Fruit fly (Drosophila melanogaster): ENCODE measurements around the gene CG14443.

Gene CG14443

dm6 chrX:6592093-6592492 lies 41.7 kb upstream of the CG14443 start (continued):
- TF ChIP-seq Hr3 (GFP tag; optimal IDR thresholded peaks at IDR 0.05) (no peak), CG8944 (GFP tag; optimal IDR thresholded peaks at IDR 0.05) (no peak), CG12219 (GFP tag; optimal IDR thresholded peaks at IDR 0.05) (no peak), danr (GFP tag; IDR thresholded peaks at IDR 0.05) (no peak), CG15601 (tag; optimal IDR thresholded peaks at IDR 0.05) (no peak), bigmax (GFP tag; optimal IDR thresholded peaks at IDR 0.05) (no peak), slp2 (GFP tag; optimal IDR thresholded peaks at IDR 0.05) (no peak), CG12071 (GFP tag; optimal IDR thresholded peaks at IDR 0.05) (peak; percentile 37), Ptx1 (GFP tag; IDR thresholded peaks at IDR 0.05) (no peak), CG4730 (GFP tag; IDR thresholded peaks at IDR 0.05) (no peak), Xbp1 (GFP tag; optimal IDR thresholded peaks at IDR 0.05) (no peak), CG14860 (GFP tag; IDR thresholded peaks at IDR 0.05; ENCODE audit: partially characterized antibody) (no peak), zfh1 (GFP tag; IDR thresholded peaks at IDR 0.05) (no peak), CG5953 (GFP tag; IDR thresholded peaks at IDR 0.05) (no peak), CG9609 (GFP tag; optimal IDR thresholded peaks at IDR 0.05) (no peak), CG11696 (GFP tag; IDR thresholded peaks at IDR 0.05) (no peak), zen (tag; optimal IDR thresholded peaks at IDR 0.05) (no peak), CG9817 (tag; optimal IDR thresholded peaks at IDR 0.05) (no peak), run (tag; optimal IDR thresholded peaks at IDR 0.05) (no peak), Dad (GFP tag; optimal IDR thresholded peaks at IDR 0.05) (no peak), CG12942 (GFP tag; optimal IDR thresholded peaks at IDR 0.05) (no peak), CG7786 (GFP tag; optimal IDR thresholded peaks at IDR 0.05) (no peak), CG34376 (GFP tag; optimal IDR thresholded peaks at IDR 0.05) (peak; percentile 2), CG8765 (GFP tag; IDR thresholded peaks at IDR 0.05) (no peak), Ravus (GFP tag; IDR thresholded peaks at IDR 0.05) (no peak), CG8281 (tag; optimal IDR thresholded peaks at IDR 0.05) (no peak), CG11085 (GFP tag; IDR thresholded peaks at IDR 0.05) (no peak), luna (GFP tag; optimal IDR thresholded peaks at IDR 0.05) (no peak), Rx (GFP tag; IDR thresholded peaks at IDR 0.05) (no peak), mirr (GFP tag; optimal IDR thresholded peaks at IDR 0.05) (peak; percentile 19), CG13123 (GFP tag; optimal IDR thresholded peaks at IDR 0.05) (no peak), mam (GFP tag; optimal IDR thresholded peaks at IDR 0.05) (no peak), Atf3 (GFP tag; optimal IDR thresholded peaks at IDR 0.05) (no peak), E2f1 (GFP tag; IDR thresholded peaks at IDR 0.05) (no peak), prd (optimal IDR thresholded peaks at IDR 0.05) (no peak), prd (GFP tag; IDR thresholded peaks at IDR 0.05) (no peak), dimm (GFP tag; IDR thresholded peaks at IDR 0.05) (no peak), B-H2 (GFP tag; optimal IDR thresholded peaks at IDR 0.05) (peak; percentile 62)

dm6 chrX:6592745-6593144 lies 41.0 kb upstream of the CG14443 start:
- no peak for TF ChIP-seq HLH3B (GFP tag; IDR thresholded peaks at IDR 0.05)
- TF ChIP-seq Ptx1 (GFP tag; IDR thresholded peaks at IDR 0.05) = no peak
- TF ChIP-seq Optix (GFP tag; IDR thresholded peaks at IDR 0.05) = 0 out of 3 replicates have a peak, but pooled peaks have one; percentile 12
- peak; percentile 0 for TF ChIP-seq Med (GFP tag)
- peak; percentile 32 for TF ChIP-seq nom (GFP tag; optimal IDR thresholded peaks at IDR 0.05)
- TF ChIP-seq ap (GFP tag; IDR thresholded peaks at IDR 0.05) = no peak

Measured in whole organism, embryonic.